Worm (Caenorhabditis elegans) whole organism, L3 larva: Measurements from ENCODE around the gene vep-2.

Experiments
- ZK546.5 ChIP-seq: sonication (generic microtip); optimal IDR thresholded peaks from 2 replicates; lab custom pipeline; 2017; ENCODE audit warnings: missing biosample characterization, missing genetic modification characterization
- ama-1 ChIP-seq: fragments of 150-350 bp; optimal IDR thresholded peaks from 2 replicates; lab custom pipeline; 2018
- ceh-16 ChIP-seq: sonication (generic microtip); optimal IDR thresholded peaks from 2 replicates; lab custom pipeline; 2017; ENCODE audit warnings: missing biosample characterization, missing genetic modification characterization
- ceh-28 ChIP-seq: fragments of 150-350 bp; optimal IDR thresholded peaks from 2 replicates; lab custom pipeline; 2014; ENCODE audit warnings: missing biosample characterization, missing genetic modification reagents, missing genetic modification characterization
- ceh-82 ChIP-seq: fragments of 150-350 bp; optimal IDR thresholded peaks from 2 replicates; lab custom pipeline; 2014; ENCODE audit warnings: missing biosample characterization, missing genetic modification characterization
- ceh-9 ChIP-seq: sonication (generic microtip); optimal IDR thresholded peaks from 2 replicates; lab custom pipeline; 2018; ENCODE audit warnings: missing biosample characterization, missing genetic modification characterization
- daf-12 ChIP-seq: fragments of 150-350 bp; optimal IDR thresholded peaks from 2 replicates; lab custom pipeline; 2014; ENCODE audit warnings: missing biosample characterization, missing genetic modification reagents, missing genetic modification characterization
- egl-27 ChIP-seq: sonication (generic microtip); optimal IDR thresholded peaks from 4 replicates; lab custom pipeline; 2017; ENCODE audit warnings: missing biosample characterization, missing genetic modification reagents, missing genetic modification characterization
- elt-1 ChIP-seq: fragments of 150-350 bp; optimal IDR thresholded peaks from 2 replicates; lab custom pipeline; 2014; ENCODE audit warnings: missing biosample characterization, missing genetic modification characterization
- elt-2 ChIP-seq: sonication (generic microtip); optimal IDR thresholded peaks from 2 replicates; lab custom pipeline; 2016; ENCODE audit warnings: missing genetic modification reagents, mild to moderate bottlenecking, missing genetic modification characterization, missing compliant biosample characterization
- elt-3 ChIP-seq, 3 experiments: fragments of 150-350 bp in 1 of 3; sonication (generic microtip) in 2 of 3; optimal IDR thresholded peaks; 2 replicates in 2 of 3; 4 replicates in 1 of 3; lab custom pipeline; 2014 to 2017; ENCODE audit warnings: missing biosample characterization in 3 of 3, missing genetic modification characterization in 3 of 3
- eor-1 ChIP-seq, 2 experiments: fragments of 150-350 bp; optimal IDR thresholded peaks; 2 replicates each; lab custom pipeline; 2014 to 2018; ENCODE audit warnings: missing biosample characterization in 2 of 2, missing genetic modification characterization in 2 of 2
- fkh-10 ChIP-seq: sonication (generic microtip); optimal IDR thresholded peaks from 2 replicates; lab custom pipeline; 2017; ENCODE audit warnings: missing biosample characterization, missing genetic modification reagents, missing genetic modification characterization
- fkh-2 ChIP-seq: fragments of 150-350 bp; optimal IDR thresholded peaks from 2 replicates; lab custom pipeline; 2014; ENCODE audit warnings: missing biosample characterization, missing genetic modification reagents, missing genetic modification characterization
- jun-1 ChIP-seq: fragments of 150-350 bp; optimal IDR thresholded peaks from 2 replicates; lab custom pipeline; 2014; ENCODE audit warnings: missing biosample characterization, missing genetic modification reagents, missing genetic modification characterization
- lin-39 ChIP-seq: fragments of 150-350 bp; optimal IDR thresholded peaks from 2 replicates; lab custom pipeline; 2018; ENCODE audit warnings: missing biosample characterization, missing genetic modification reagents, missing genetic modification characterization
- lsy-12 ChIP-seq: sonication (generic microtip); optimal IDR thresholded peaks from 2 replicates; lab custom pipeline; 2016; ENCODE audit warnings: mild to moderate bottlenecking, missing genetic modification characterization, missing compliant biosample characterization
- mdl-1 ChIP-seq: fragments of 150-350 bp; optimal IDR thresholded peaks from 2 replicates; lab custom pipeline; 2014; ENCODE audit warnings: missing biosample characterization, missing genetic modification characterization
- mml-1 ChIP-seq: fragments of 150-350 bp; sonication (generic microtip); optimal IDR thresholded peaks from 3 replicates; lab custom pipeline; 2014; ENCODE audit warnings: missing biosample characterization, missing genetic modification characterization
- nfya-1 ChIP-seq: sonication (generic microtip); optimal IDR thresholded peaks from 2 replicates; lab custom pipeline; 2017; ENCODE audit warnings: missing genetic modification characterization, mild to moderate bottlenecking, missing compliant biosample characterization, antibody characterized with exemption, moderate library complexity; ENCODE audit not compliant: insufficient read depth
- nhr-12 ChIP-seq: fragments of 150-350 bp; optimal IDR thresholded peaks from 2 replicates; lab custom pipeline; 2014; ENCODE audit warnings: missing biosample characterization, missing genetic modification characterization
- nhr-23 ChIP-seq: fragments of 150-350 bp; optimal IDR thresholded peaks from 2 replicates; lab custom pipeline; 2014; ENCODE audit warnings: missing biosample characterization, missing genetic modification reagents, missing genetic modification characterization
- nhr-237 ChIP-seq: fragments of 150-350 bp; optimal IDR thresholded peaks from 2 replicates; lab custom pipeline; 2014; ENCODE audit warnings: missing biosample characterization, missing genetic modification characterization
- nhr-25 ChIP-seq: sonication (generic microtip); optimal IDR thresholded peaks from 2 replicates; lab custom pipeline; 2017; ENCODE audit warnings: missing biosample characterization, missing genetic modification characterization
- nhr-28 ChIP-seq: fragments of 150-350 bp; optimal IDR thresholded peaks from 2 replicates; lab custom pipeline; 2014; ENCODE audit warnings: missing biosample characterization, missing genetic modification characterization
- nhr-43 ChIP-seq: sonication (generic microtip); optimal IDR thresholded peaks from 2 replicates; lab custom pipeline; 2016; ENCODE audit warnings: mild to moderate bottlenecking, missing genetic modification characterization, missing compliant biosample characterization; ENCODE audit not compliant: poor library complexity, severe bottlenecking
- nhr-67 ChIP-seq: fragments of 150-350 bp; optimal IDR thresholded peaks from 2 replicates; lab custom pipeline; 2014; ENCODE audit warnings: missing biosample characterization, missing genetic modification characterization
- nhr-76 ChIP-seq: fragments of 150-350 bp; sonication (generic microtip); optimal IDR thresholded peaks from 5 replicates; lab custom pipeline; 2014; ENCODE audit warnings: missing biosample characterization, missing genetic modification characterization
- nhr-77 ChIP-seq: fragments of 150-350 bp; optimal IDR thresholded peaks from 2 replicates; lab custom pipeline; 2014; ENCODE audit warnings: missing biosample characterization, missing genetic modification characterization
- pha-4 ChIP-seq: fragments of 150-350 bp; optimal IDR thresholded peaks from 2 replicates; lab custom pipeline; 2014; ENCODE audit warnings: missing biosample characterization, missing genetic modification reagents, missing genetic modification characterization
- pqm-1 ChIP-seq: fragments of 150-350 bp; optimal IDR thresholded peaks from 2 replicates; lab custom pipeline; 2017; ENCODE audit warnings: missing biosample characterization, missing genetic modification characterization, inconsistent platforms
- sea-2 ChIP-seq: fragments of 150-350 bp; sonication (generic microtip); optimal IDR thresholded peaks from 4 replicates; lab custom pipeline; 2014; ENCODE audit warnings: missing biosample characterization, missing genetic modification reagents, missing genetic modification characterization
- snpc-4 ChIP-seq: fragments of 150-350 bp; optimal IDR thresholded peaks from 2 replicates; lab custom pipeline; 2014; ENCODE audit warnings: missing biosample characterization, missing genetic modification characterization
- tbx-2 ChIP-seq: sonication (generic microtip); optimal IDR thresholded peaks from 2 replicates; lab custom pipeline; 2016; ENCODE audit warnings: mild to moderate bottlenecking, missing genetic modification characterization, missing compliant biosample characterization
- unc-39 ChIP-seq: sonication (generic microtip); optimal IDR thresholded peaks from 4 replicates; lab custom pipeline; 2017; ENCODE audit warnings: missing biosample characterization, missing genetic modification characterization
- unc-62 ChIP-seq: fragments of 150-350 bp; sonication (generic microtip); optimal IDR thresholded peaks from 4 replicates; lab custom pipeline; 2014; ENCODE audit warnings: missing biosample characterization, missing genetic modification reagents, missing genetic modification characterization
- zag-1 ChIP-seq: fragments of 150-350 bp; optimal IDR thresholded peaks from 2 replicates; lab custom pipeline; 2014; ENCODE audit warnings: missing biosample characterization, missing genetic modification characterization
- ztf-11 ChIP-seq: fragments of 150-350 bp; optimal IDR thresholded peaks from 2 replicates; lab custom pipeline; 2014; ENCODE audit warnings: missing biosample characterization, missing genetic modification characterization
- ztf-4 ChIP-seq: fragments of 150-350 bp; optimal IDR thresholded peaks from 2 replicates; lab custom pipeline; 2014; ENCODE audit warnings: missing biosample characterization, missing genetic modification characterization

vep-2 gene

DNA sequence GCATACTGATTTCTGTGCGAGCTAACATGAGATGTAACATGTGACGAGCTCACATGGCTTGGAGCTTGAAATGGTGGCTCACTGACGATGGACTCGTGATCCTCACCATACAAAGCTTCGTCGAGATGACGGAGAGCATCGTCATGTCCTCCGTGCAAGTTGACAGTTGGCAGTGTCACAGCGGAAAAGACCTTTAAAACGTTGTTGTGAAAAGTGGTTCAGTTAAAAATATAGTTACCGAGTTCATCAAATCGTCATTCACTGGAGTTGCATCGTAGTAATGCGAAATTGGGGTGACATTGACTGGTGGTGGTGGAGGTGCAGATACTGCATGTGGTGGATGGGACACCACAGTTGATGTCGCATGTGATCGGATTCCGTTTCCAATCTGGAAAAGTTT lies 17.7 kb upstream of the vep-2 start:
- no peak for TF ChIP-seq nfya-1 (tag; lab: Kevin White, UChicago)
- no peak for TF ChIP-seq lin-39 (tag; lab: Kevin White, UChicago)
- no peak for TF ChIP-seq ztf-4 (tag; lab: Kevin White, UChicago)
- no peak for TF ChIP-seq eor-1 (tag; optimal IDR thresholded peaks at IDR 0.05; lab: Kevin White, UChicago)
- no peak for TF ChIP-seq elt-3 (tag; optimal IDR thresholded peaks at IDR 0.05; lab: Kevin White, UChicago)
- no peak for TF ChIP-seq ztf-11 (tag; lab: Kevin White, UChicago)
- TF ChIP-seq mml-1 (tag; lab: Kevin White, UChicago): no peak
- TF ChIP-seq nhr-237: no peak

DNA sequence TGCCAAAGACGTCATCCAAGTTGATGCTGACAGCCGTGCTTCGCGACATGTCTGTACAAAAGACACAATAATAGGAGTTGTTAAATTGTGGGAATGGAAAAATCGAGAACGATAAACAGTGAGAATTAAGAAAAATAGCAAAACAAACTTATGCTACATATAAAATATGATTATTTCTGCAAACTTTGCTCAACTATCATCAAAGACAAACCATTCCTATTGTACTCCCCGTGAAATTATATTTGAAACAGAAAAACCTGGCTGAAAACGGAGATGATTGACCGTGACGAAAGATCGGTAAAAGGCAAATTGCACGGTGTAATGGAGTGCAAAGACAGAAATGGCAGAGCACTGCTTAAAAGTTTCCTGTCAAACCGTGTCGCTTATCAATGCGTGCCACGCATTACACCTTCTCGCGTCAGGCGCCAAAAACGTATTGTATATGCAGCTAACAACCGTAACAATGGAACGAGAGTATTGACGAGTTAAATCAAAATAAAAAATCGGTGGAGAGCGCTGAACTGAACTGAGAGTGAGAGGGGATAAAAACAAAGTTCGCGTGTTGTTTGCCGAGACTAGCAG lies 17.0 kb upstream of the vep-2 start, which contains the start of gene C18B2.5:
C18B2.5 (minus strand) TSS at position 51 of the 582 bp plus-strand sequence.
- TF ChIP-seq nhr-25 (tag; lab: Kevin White, UChicago) (no peak), ZK546.5 (tag; lab: Kevin White, UChicago) (no peak), lsy-12 (tag; lab: Kevin White, UChicago) (no peak), nhr-77 (tag; lab: Kevin White, UChicago) (no peak), elt-2 (tag; lab: Kevin White, UChicago) (peak; percentile 84), elt-1 (tag; lab: Kevin White, UChicago) (no peak), nhr-43 (tag; lab: Kevin White, UChicago) (no peak), tbx-2 (tag; lab: Kevin White, UChicago) (no peak), ztf-4 (tag; lab: Kevin White, UChicago) (no peak), pha-4 (tag; lab: Kevin White, UChicago) (peak; percentile 34), nhr-237 (no peak), elt-3 (tag; optimal IDR thresholded peaks at IDR 0.05; lab: Kevin White, UChicago) (no peak), nfya-1 (tag; lab: Kevin White, UChicago) (peak; percentile 9), unc-39 (tag; lab: Kevin White, UChicago) (no peak), egl-27 (tag; lab: Kevin White, UChicago) (no peak), ceh-28 (tag; lab: Kevin White, UChicago) (no peak), nhr-76 (no peak), daf-12 (tag; lab: Kevin White, UChicago) (no peak), mdl-1 (tag; lab: Kevin White, UChicago) (no peak), ama-1 (lab: Kevin White, UChicago) (no peak), ceh-16 (no peak), fkh-10 (GFP tag; lab: Kevin White, UChicago) (no peak), unc-62 (GFP tag; lab: Kevin White, UChicago) (no peak), nhr-67 (tag; lab: Kevin White, UChicago) (no peak), snpc-4 (tag; lab: Kevin White, UChicago) (no peak), sea-2 (GFP tag; lab: Kevin White, UChicago) (no peak), pqm-1 (tag; lab: Kevin White, UChicago) (peak; percentile 77), ceh-82 (tag; lab: Kevin White, UChicago) (no peak)

DNA sequence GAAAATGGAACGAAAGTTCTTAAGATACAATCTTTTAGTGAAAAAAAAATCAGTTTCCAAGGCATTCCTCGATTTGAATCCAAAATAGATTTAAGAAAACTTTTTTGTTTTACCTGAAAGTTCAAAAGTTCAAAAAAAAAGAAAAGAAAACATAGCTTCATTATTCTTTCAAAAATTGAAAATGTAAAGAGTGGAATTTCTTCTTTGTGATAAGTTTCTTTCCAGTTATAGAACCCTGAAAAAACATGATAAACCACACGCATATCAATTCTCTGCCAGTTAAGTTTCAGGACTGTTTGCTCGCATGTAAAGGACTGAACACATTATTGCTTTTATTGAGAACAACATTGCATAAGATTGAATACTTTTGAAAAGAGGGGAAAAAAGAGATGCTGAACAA lies 16.4 kb upstream of the vep-2 start:
- no peak for TF ChIP-seq ceh-9 (tag; lab: Kevin White, UChicago)
- TF ChIP-seq nhr-23: no peak
- TF ChIP-seq fkh-2: no peak
- TF ChIP-seq nhr-76: no peak
- TF ChIP-seq nhr-237: no peak
- no peak for TF ChIP-seq lsy-12 (tag; lab: Kevin White, UChicago)
- no peak for TF ChIP-seq nhr-67 (tag; lab: Kevin White, UChicago)
- TF ChIP-seq pqm-1 (tag; lab: Kevin White, UChicago): no peak
- TF ChIP-seq mml-1 (tag; lab: Kevin White, UChicago): no peak
- TF ChIP-seq nhr-28 (tag; lab: Kevin White, UChicago): no peak
- TF ChIP-seq ceh-82 (tag; lab: Kevin White, UChicago): no peak
- TF ChIP-seq nhr-43 (tag; lab: Kevin White, UChicago): no peak
- TF ChIP-seq jun-1 (tag; lab: Kevin White, UChicago): no peak
- TF ChIP-seq ama-1 (lab: Kevin White, UChicago): no peak
- no peak for TF ChIP-seq ztf-4 (tag; lab: Kevin White, UChicago)
- no peak for TF ChIP-seq mdl-1 (tag; lab: Kevin White, UChicago)
- TF ChIP-seq nhr-12 (tag; lab: Kevin White, UChicago): no peak
- TF ChIP-seq zag-1 (tag; lab: Kevin White, UChicago): no peak
